Fruit fly (Drosophila melanogaster) whole organism, embryonic: ENCODE data around the gene yrt.

Source experiments
- Atf3 ChIP-seq: fragments of 200-800 bp; sonication (Bioruptor generic); optimal IDR thresholded peaks from 3 replicates; lab custom pipeline; 2016; ENCODE audit warnings: missing biosample characterization, missing genetic modification characterization
- Atf6 ChIP-seq: fragments of 200-800 bp; sonication (Bioruptor generic); IDR thresholded peaks from 2 replicates; pipeline ENCODE4 v1.3.6; 2022; ENCODE audit warnings: missing biosample characterization, missing genetic modification characterization
- Awh ChIP-seq: fragments of 200-800 bp; sonication (Bioruptor generic); IDR thresholded peaks from 2 replicates; pipeline ENCODE4, ENCODE4 v1.3.6; 2022; ENCODE audit warnings: missing biosample characterization, missing genetic modification characterization
- CG10959 ChIP-seq: fragments of 200-800 bp; sonication (Bioruptor generic); IDR thresholded peaks from 2 replicates; pipeline ENCODE4 v1.3.6; 2022; ENCODE audit warnings: missing biosample characterization, missing genetic modification characterization
- CG11504 ChIP-seq: fragments of 200-800 bp; sonication (Bioruptor generic); optimal IDR thresholded peaks from 3 replicates; lab custom pipeline; 2019; ENCODE audit warnings: missing biosample characterization, mild to moderate bottlenecking, missing genetic modification characterization, moderate library complexity
- CG12219 ChIP-seq: fragments of 200-800 bp; sonication (Bioruptor generic); optimal IDR thresholded peaks from 3 replicates; lab custom pipeline; 2018; ENCODE audit warnings: missing biosample characterization, mild to moderate bottlenecking, missing genetic modification characterization
- CG13775 ChIP-seq: fragments of 200-800 bp; sonication (Bioruptor generic); optimal IDR thresholded peaks from 3 replicates; lab custom pipeline; 2017; ENCODE audit warnings: missing biosample characterization, mild to moderate bottlenecking, missing genetic modification characterization
- CG14667 ChIP-seq: fragments of 200-800 bp; sonication (Bioruptor generic); IDR thresholded peaks from 2 replicates; pipeline ENCODE4 v1.3.6; 2022; ENCODE audit warnings: missing biosample characterization, missing genetic modification characterization
- CG15073 ChIP-seq: fragments of 200-800 bp; sonication (Bioruptor generic); optimal IDR thresholded peaks from 2 replicates; lab custom pipeline; 2016; ENCODE audit warnings: missing biosample characterization, missing genetic modification characterization
- CG15269 ChIP-seq: fragments of 200-800 bp; sonication (Bioruptor generic); optimal IDR thresholded peaks from 2 replicates; lab custom pipeline; 2018; ENCODE audit warnings: missing biosample characterization, mild to moderate bottlenecking, missing genetic modification characterization, moderate library complexity
- CG1647 ChIP-seq: fragments of 200-800 bp; sonication (Bioruptor generic); optimal IDR thresholded peaks from 3 replicates; lab custom pipeline; 2016; ENCODE audit warnings: missing biosample characterization, missing genetic modification characterization
- CG18476 ChIP-seq: fragments of 200-800 bp; sonication (Bioruptor generic); optimal IDR thresholded peaks from 2 replicates; lab custom pipeline; 2016; ENCODE audit warnings: missing biosample characterization, mild to moderate bottlenecking, missing genetic modification characterization
- CG18599 ChIP-seq: fragments of 200-800 bp; sonication (Bioruptor generic); optimal IDR thresholded peaks from 3 replicates; lab custom pipeline; 2017; ENCODE audit warnings: missing biosample characterization, missing genetic modification characterization, mild to moderate bottlenecking, moderate library complexity, missing genetic modification reagents
- CG2202 ChIP-seq: fragments of 200-800 bp; sonication (Bioruptor generic); optimal IDR thresholded peaks from 2 replicates; lab custom pipeline; 2018; ENCODE audit warnings: missing biosample characterization, mild to moderate bottlenecking, missing genetic modification characterization
- CG31224 ChIP-seq: fragments of 200-800 bp; sonication (Bioruptor generic); IDR thresholded peaks from 2 replicates; pipeline ENCODE4 v1.3.6; 2022; ENCODE audit warnings: missing biosample characterization, missing genetic modification characterization
- CG42726 ChIP-seq: fragments of 200-800 bp; sonication (Bioruptor generic); IDR thresholded peaks from 2 replicates; pipeline ENCODE4 v1.3.6; 2022; ENCODE audit warnings: missing biosample characterization, missing genetic modification characterization; ENCODE audit not compliant: partially characterized antibody
- CG43689 ChIP-seq: fragments of 200-800 bp; sonication (Bioruptor generic); IDR thresholded peaks from 2 replicates; pipeline ENCODE4 v1.3.6; 2022; ENCODE audit warnings: missing biosample characterization, missing genetic modification characterization
- CG7839 ChIP-seq: fragments of 200-800 bp; sonication (Bioruptor generic); optimal IDR thresholded peaks from 3 replicates; lab custom pipeline; 2018; ENCODE audit warnings: missing biosample characterization, mild to moderate bottlenecking, missing genetic modification characterization, moderate library complexity
- CG7987 ChIP-seq: fragments of 200-800 bp; sonication (Bioruptor generic); optimal IDR thresholded peaks from 2 replicates; lab custom pipeline; 2018; ENCODE audit warnings: missing biosample characterization, mild to moderate bottlenecking, missing genetic modification characterization, moderate library complexity
- CG8089 ChIP-seq: fragments of 200-800 bp; sonication (Bioruptor generic); optimal IDR thresholded peaks from 3 replicates; lab custom pipeline; 2016; ENCODE audit warnings: missing biosample characterization, missing genetic modification characterization
- CG8281 ChIP-seq: fragments of 200-800 bp; sonication (Bioruptor generic); optimal IDR thresholded peaks from 2 replicates; lab custom pipeline; 2018; ENCODE audit warnings: missing biosample characterization, mild to moderate bottlenecking, missing genetic modification characterization, moderate library complexity
- CG8924 ChIP-seq: fragments of 200-800 bp; optimal IDR thresholded peaks from 3 replicates; lab custom pipeline; 2019; ENCODE audit warnings: missing biosample characterization, mild to moderate bottlenecking, missing genetic modification characterization, moderate library complexity
- CG9437 ChIP-seq: fragments of 200-800 bp; sonication (Bioruptor generic); optimal IDR thresholded peaks from 2 replicates; lab custom pipeline; 2018; ENCODE audit warnings: missing biosample characterization, mild to moderate bottlenecking, missing genetic modification characterization
- CG9932 ChIP-seq: fragments of 200-800 bp; sonication (Bioruptor generic); IDR thresholded peaks from 2 replicates; pipeline ENCODE4 v1.3.6; 2022; ENCODE audit warnings: missing biosample characterization, missing genetic modification characterization
- D19A ChIP-seq: fragments of 200-800 bp; optimal IDR thresholded peaks from 3 replicates; lab custom pipeline; 2019; ENCODE audit warnings: missing biosample characterization, mild to moderate bottlenecking, missing genetic modification characterization, moderate library complexity
- Dip3 ChIP-seq: fragments of 200-800 bp; sonication (Bioruptor generic); optimal IDR thresholded peaks from 3 replicates; lab custom pipeline; 2016; ENCODE audit warnings: missing biosample characterization, missing genetic modification characterization
- Dp ChIP-seq: fragments of 200-800 bp; sonication (Bioruptor generic); optimal IDR thresholded peaks from 2 replicates; lab custom pipeline; 2018; ENCODE audit warnings: missing biosample characterization, mild to moderate bottlenecking, missing genetic modification characterization, moderate library complexity
- Max ChIP-seq: fragments of 200-800 bp; sonication (Bioruptor generic); optimal IDR thresholded peaks from 2 replicates; lab custom pipeline; 2016; ENCODE audit warnings: missing biosample characterization, mild to moderate bottlenecking, missing genetic modification characterization
- Opbp ChIP-seq: fragments of 200-800 bp; sonication (Bioruptor generic); IDR thresholded peaks from 3 replicates; pipeline ENCODE4 v1.3.6; 2022; ENCODE audit warnings: missing biosample characterization, missing genetic modification characterization; ENCODE audit not compliant: partially characterized antibody
- Spps ChIP-seq: fragments of 200-800 bp; sonication (Bioruptor generic); optimal IDR thresholded peaks from 2 replicates; lab custom pipeline; 2018; ENCODE audit warnings: missing biosample characterization, mild to moderate bottlenecking, missing genetic modification characterization
- Sry-β ChIP-seq: fragments of 200-800 bp; sonication (Bioruptor generic); optimal IDR thresholded peaks from 2 replicates; lab custom pipeline; 2018; ENCODE audit warnings: missing biosample characterization, mild to moderate bottlenecking, missing genetic modification characterization, moderate library complexity
- Taf1 ChIP-seq: fragments of 200-800 bp; sonication (Bioruptor generic); IDR thresholded peaks from 2 replicates; pipeline ENCODE4 v1.3.6; 2022; ENCODE audit warnings: missing biosample characterization, missing genetic modification characterization
- gcm ChIP-seq: fragments of 200-800 bp; sonication (Bioruptor generic); optimal IDR thresholded peaks from 2 replicates; lab custom pipeline; 2019; ENCODE audit warnings: missing biosample characterization, mild to moderate bottlenecking, missing genetic modification characterization, moderate library complexity
- gem ChIP-seq: fragments of 200-800 bp; sonication (Bioruptor generic); optimal IDR thresholded peaks from 2 replicates; lab custom pipeline; 2019; ENCODE audit warnings: missing biosample characterization, mild to moderate bottlenecking, missing genetic modification characterization, moderate library complexity
- insv ChIP-seq, 2 experiments: fragments of 200-800 bp; sonication (Bioruptor generic); optimal IDR thresholded peaks; 3 replicates each; lab custom pipeline; 2016 to 2018; ENCODE audit warnings: missing biosample characterization in 2 of 2, missing genetic modification characterization in 2 of 2
- luna ChIP-seq: fragments of 200-800 bp; sonication (Bioruptor generic); optimal IDR thresholded peaks from 2 replicates; lab custom pipeline; 2016; ENCODE audit warnings: missing biosample characterization, missing genetic modification characterization
- pfk ChIP-seq: fragments of 200-800 bp; sonication (Bioruptor generic); optimal IDR thresholded peaks from 2 replicates; lab custom pipeline; 2018; ENCODE audit warnings: missing biosample characterization, mild to moderate bottlenecking, missing genetic modification characterization, moderate library complexity
- pnt ChIP-seq: fragments of 200-800 bp; sonication (Bioruptor generic); optimal IDR thresholded peaks from 3 replicates; lab custom pipeline; 2016; ENCODE audit warnings: missing biosample characterization, missing genetic modification characterization
- pros ChIP-seq: fragments of 200-800 bp; sonication (Bioruptor generic); optimal IDR thresholded peaks from 3 replicates; lab custom pipeline; 2019; ENCODE audit warnings: missing biosample characterization, mild to moderate bottlenecking, missing genetic modification characterization, moderate library complexity
- run ChIP-seq: fragments of 200-800 bp; sonication (Bioruptor generic); optimal IDR thresholded peaks from 3 replicates; lab custom pipeline; 2018; ENCODE audit warnings: missing biosample characterization, mild to moderate bottlenecking, missing genetic modification characterization
- sd ChIP-seq: fragments of 200-800 bp; sonication (Bioruptor generic); optimal IDR thresholded peaks from 3 replicates; lab custom pipeline; 2018; ENCODE audit warnings: missing biosample characterization, mild to moderate bottlenecking, missing genetic modification characterization, moderate library complexity
- shn ChIP-seq: fragments of 200-800 bp; sonication (Bioruptor generic); optimal IDR thresholded peaks from 3 replicates; lab custom pipeline; 2016; ENCODE audit warnings: missing biosample characterization, missing genetic modification characterization
- trh ChIP-seq: fragments of 200-800 bp; sonication (Bioruptor generic); optimal IDR thresholded peaks from 2 replicates; lab custom pipeline; 2016; ENCODE audit warnings: missing biosample characterization, missing genetic modification characterization

yrt gene

DNA sequence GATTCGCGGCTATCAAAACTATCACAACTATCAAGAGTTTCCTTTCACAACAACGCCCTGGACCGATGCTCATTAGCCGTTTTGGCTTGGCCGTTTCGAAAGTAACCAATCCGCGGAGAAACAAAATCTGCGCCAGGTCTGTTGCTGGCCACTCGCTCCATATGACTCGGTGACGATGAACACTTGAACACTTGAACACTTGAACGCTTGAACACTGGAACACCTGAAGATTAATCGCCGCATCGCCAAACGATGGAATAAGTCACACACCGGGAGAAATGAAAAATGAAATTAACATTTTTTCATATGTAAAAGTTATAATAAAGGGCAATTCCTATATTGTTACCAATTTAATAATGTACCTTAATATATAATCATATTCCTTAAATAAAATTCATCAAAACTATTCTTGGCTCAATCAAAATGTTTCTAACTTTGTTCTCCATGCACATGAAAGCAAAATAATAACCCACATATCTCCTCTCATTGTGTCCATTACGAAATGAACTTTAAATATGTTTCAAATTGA lies 17.7 kb downstream of the yrt start:
- TF ChIP-seq CG8281 (tag; lab: Kevin White, UChicago): peak; percentile 92
- TF ChIP-seq pros (GFP tag; lab: Kevin White, UChicago): no peak
- no peak for TF ChIP-seq CG1647 (GFP tag; lab: Kevin White, UChicago)

DNA sequence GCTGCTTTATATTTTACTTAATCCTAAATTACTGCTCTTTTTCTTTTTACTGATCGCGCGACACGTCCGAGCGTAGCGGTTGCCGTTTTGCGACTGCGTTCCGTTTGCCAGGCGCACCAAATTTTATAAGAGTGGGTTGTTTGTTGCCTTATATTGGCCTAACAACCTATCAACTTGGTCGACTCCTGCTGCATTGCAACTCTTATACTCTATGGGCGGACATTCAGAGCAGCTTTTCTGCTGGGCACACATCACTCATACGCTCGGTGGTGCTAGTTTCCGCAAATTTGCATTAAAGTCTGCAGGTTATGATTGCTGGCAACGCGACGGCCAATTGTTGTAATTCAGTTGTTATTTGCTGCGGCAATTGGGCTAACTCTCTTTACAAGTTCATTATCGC lies 19.6 kb downstream of the yrt start, which contains the start of gene yellow-e:
Gene yellow-e, minus strand, starts transcription at position 101 of the 400 bp plus-strand sequence.
- TF ChIP-seq Opbp (GFP tag; lab: Robert Waterston, UW): no peak
- no peak for TF ChIP-seq Spps (tag; lab: Kevin White, UChicago)
- no peak for TF ChIP-seq sd (tag; lab: Kevin White, UChicago)
- TF ChIP-seq CG7839 (tag; lab: Kevin White, UChicago): no peak
- TF ChIP-seq CG7987: no peak
- no peak for TF ChIP-seq CG10959 (GFP tag; lab: Robert Waterston, UW)
- TF ChIP-seq CG18476: no peak

DNA sequence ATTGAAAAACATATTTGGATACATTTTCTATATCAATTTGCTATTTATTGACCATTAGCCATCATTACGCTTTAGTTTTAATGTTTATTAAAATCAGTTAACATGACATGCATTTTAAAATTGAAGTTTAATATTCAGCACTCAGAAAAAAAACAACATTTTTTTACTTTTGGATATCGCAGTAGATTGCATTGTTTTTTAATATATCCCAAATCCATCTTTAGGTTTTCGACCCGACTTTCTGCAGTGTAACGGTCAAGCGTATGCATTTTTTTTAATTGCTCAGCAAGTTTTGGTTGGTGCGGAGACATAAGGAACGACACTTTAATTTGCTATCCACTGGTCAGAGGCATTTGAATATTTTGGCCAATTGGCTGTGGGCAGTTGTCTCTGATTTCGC lies 22.1 kb downstream of the yrt start:
- TF ChIP-seq gem (tag; lab: Kevin White, UChicago): no peak
- no peak for TF ChIP-seq pnt (GFP tag; lab: Kevin White, UChicago)
- TF ChIP-seq CG15269: no peak
- TF ChIP-seq CG31224: no peak
- no peak for TF ChIP-seq CG13775 (GFP tag; lab: Kevin White, UChicago)
- TF ChIP-seq CG18599: no peak
- no peak for TF ChIP-seq CG2202
- TF ChIP-seq CG14667: no peak
- TF ChIP-seq CG11504 (tag; lab: Kevin White, UChicago): no peak
- TF ChIP-seq trh: no peak
- no peak for TF ChIP-seq Opbp (GFP tag; lab: Robert Waterston, UW)
- TF ChIP-seq CG12219 (GFP tag; lab: Kevin White, UChicago): no peak
- no peak for TF ChIP-seq Taf1 (GFP tag; lab: Robert Waterston, UW)

DNA sequence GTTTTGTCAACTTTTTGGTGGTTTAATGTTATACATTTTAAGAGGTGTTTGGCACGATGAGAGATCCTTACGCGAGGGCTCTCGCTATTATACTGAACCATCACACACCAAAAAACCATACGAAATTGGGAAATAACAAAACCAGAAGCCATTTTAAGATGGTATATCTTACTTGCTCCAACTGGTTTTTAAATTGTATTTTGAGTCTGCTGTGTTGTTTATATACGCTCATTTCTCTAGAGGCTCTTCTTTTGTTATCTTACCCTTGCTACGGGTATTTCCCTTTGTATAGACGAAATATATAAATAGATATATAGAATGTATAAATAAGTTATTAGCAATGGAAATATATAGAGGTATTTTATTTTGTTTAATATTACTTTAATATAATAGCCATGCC lies 27.9 kb downstream of the yrt start, which contains the start of gene yellow-e2:
Gene yellow-e2, minus strand, starts transcription at position 101 of the 400 bp plus-strand sequence.
- TF ChIP-seq gem (tag; lab: Kevin White, UChicago) (peak; percentile 29), CG15269 (peak; percentile 23), insv (GFP tag; optimal IDR thresholded peaks at IDR 0.05; lab: Kevin White, UChicago) (peak in 1 of 2 experiments; percentile 25), D19A (tag; lab: Kevin White, UChicago) (peak; percentile 77), Dip3 (GFP tag; lab: Kevin White, UChicago) (no peak), CG8924 (tag; lab: Kevin White, UChicago) (peak; percentile 27), CG15073 (GFP tag; lab: Kevin White, UChicago) (no peak), CG11504 (tag; lab: Kevin White, UChicago) (peak; percentile 3)

DNA sequence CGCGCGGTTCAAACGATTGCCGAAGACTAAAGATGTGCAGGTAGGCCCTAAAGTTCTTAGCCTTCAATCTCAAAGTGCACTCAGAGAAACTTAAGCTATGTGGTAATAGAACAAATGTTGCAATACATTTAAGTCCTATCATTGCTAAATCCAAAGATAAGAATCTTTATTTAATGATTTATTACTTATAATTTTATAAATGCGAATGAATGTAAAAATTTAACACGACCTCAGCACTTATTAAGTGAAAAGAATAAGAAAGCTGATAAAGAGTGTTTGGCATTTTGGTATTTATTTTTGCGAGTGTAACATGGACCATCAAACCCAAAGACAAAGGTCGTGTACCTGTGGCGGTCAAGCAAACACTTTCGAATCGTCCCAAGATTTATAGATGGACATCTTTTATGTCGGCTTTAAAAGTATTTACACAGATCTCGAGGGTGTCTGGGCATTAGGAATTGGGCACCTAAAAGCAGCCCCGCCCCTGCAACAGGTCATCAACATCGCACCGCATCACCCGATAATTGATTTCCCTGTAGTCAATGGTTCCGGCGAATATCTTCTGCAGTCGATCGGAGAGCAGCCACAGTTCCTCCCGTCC lies 29.8 kb downstream of the yrt start, which contains the start of gene yellow-e3:
Gene yellow-e3, minus strand, starts transcription at position 30 of the 601 bp plus-strand sequence.
- TF ChIP-seq gcm (GFP tag; lab: Kevin White, UChicago): peak; percentile 29
- no peak for TF ChIP-seq CG42726 (GFP tag; lab: Robert Waterston, UW)
- no peak for TF ChIP-seq run (tag; lab: Kevin White, UChicago)
- no peak for TF ChIP-seq CG8089 (GFP tag; lab: Kevin White, UChicago)
- TF ChIP-seq luna: no peak
- no peak for TF ChIP-seq Max (GFP tag; lab: Kevin White, UChicago)
- no peak for TF ChIP-seq Awh (GFP tag; lab: Robert Waterston, UW)
- no peak for TF ChIP-seq pfk (GFP tag; lab: Kevin White, UChicago)
- no peak for TF ChIP-seq Atf3 (GFP tag; lab: Kevin White, UChicago)
- TF ChIP-seq Dp (GFP tag; lab: Kevin White, UChicago): no peak
- no peak for TF ChIP-seq CG9437 (GFP tag; lab: Kevin White, UChicago)
- no peak for TF ChIP-seq Sry-β (GFP tag; lab: Kevin White, UChicago)
- TF ChIP-seq Taf1 (GFP tag; lab: Robert Waterston, UW): no peak
- no peak for TF ChIP-seq CG9932 (GFP tag; lab: Robert Waterston, UW)
- TF ChIP-seq Atf6 (GFP tag; lab: Robert Waterston, UW): no peak
- TF ChIP-seq shn (GFP tag; lab: Kevin White, UChicago): no peak
- TF ChIP-seq CG43689 (GFP tag; lab: Robert Waterston, UW): no peak
